Fruit fly (Drosophila melanogaster) whole organism: ENCODE data around the gene hep.

Source experiments
- CG8478 ChIP-seq: fragments of >200 bp; optimal IDR thresholded peaks from 2 replicates; lab custom pipeline; 2018; ENCODE audit warnings: inconsistent platforms
- Dll ChIP-seq: fragments of >200 bp; optimal IDR thresholded peaks from 2 replicates; lab custom pipeline; 2017
- EcR ChIP-seq, 2 experiments: fragments of >200 bp; optimal IDR thresholded peaks; 2 replicates each; lab custom pipeline; 2017; ENCODE audit warnings: missing biosample characterization in 2 of 2, missing genetic modification characterization in 2 of 2, missing genetic modification reagents in 2 of 2
- pan ChIP-seq: fragments of >200 bp; optimal IDR thresholded peaks from 2 replicates; lab custom pipeline; 2017
- psq ChIP-seq: fragments of >200 bp; optimal IDR thresholded peaks from 2 replicates; lab custom pipeline; 2017
- usp ChIP-seq: fragments of >200 bp; optimal IDR thresholded peaks from 2 replicates; lab custom pipeline; 2017; ENCODE audit warnings: missing biosample characterization, missing genetic modification characterization, mixed read lengths

Gene hep

dm6 chrX:13116438-13117243 is 26.4 kb upstream of the hep start:
- TF ChIP-seq Dll (lab: Kevin White, UChicago) (no peak), psq (lab: Kevin White, UChicago) (no peak), EcR (GFP tag; optimal IDR thresholded peaks at IDR 0.05; lab: Kevin White, UChicago) (no peak)

- no peak for TF ChIP-seq Dll (lab: Kevin White, UChicago)
- TF ChIP-seq psq (lab: Kevin White, UChicago) = no peak
- no peak for TF ChIP-seq CG8478 (lab: Kevin White, UChicago)
- TF ChIP-seq EcR (GFP tag; optimal IDR thresholded peaks at IDR 0.05; lab: Kevin White, UChicago) = no peak
- TF ChIP-seq usp (GFP tag; lab: Kevin White, UChicago) = no peak
- TF ChIP-seq pan = no peak
Measured at dm6 chrX:13114861-13115260, 24.6 kb upstream of the hep start, which contains the start of gene CG42237. Gene CG42237, plus strand, starts transcription at chrX:13115131.

- TF ChIP-seq pan = no peak
- no peak for TF ChIP-seq usp (GFP tag; lab: Kevin White, UChicago)
- TF ChIP-seq Dll (lab: Kevin White, UChicago) = no peak
- no peak for TF ChIP-seq EcR (GFP tag; optimal IDR thresholded peaks at IDR 0.05; lab: Kevin White, UChicago)
Measured at dm6 chrX:13113863-13114407, 23.7 kb upstream of the hep start.

dm6 chrX:13112238-13112829 is 22.1 kb upstream of the hep start, which contains the start of gene Chpf:
Gene Chpf, minus strand, starts transcription at chrX:13112462.
- TF ChIP-seq EcR (GFP tag; optimal IDR thresholded peaks at IDR 0.05; lab: Kevin White, UChicago) = no peak
- no peak for TF ChIP-seq pan
- TF ChIP-seq CG8478 (lab: Kevin White, UChicago) = no peak
- no peak for TF ChIP-seq psq (lab: Kevin White, UChicago)
- TF ChIP-seq usp (GFP tag; lab: Kevin White, UChicago) = no peak
- TF ChIP-seq Dll (lab: Kevin White, UChicago) = no peak

- no peak for TF ChIP-seq pan
- TF ChIP-seq usp (GFP tag; lab: Kevin White, UChicago) = no peak
- no peak for TF ChIP-seq Dll (lab: Kevin White, UChicago)
- no peak for TF ChIP-seq CG8478 (lab: Kevin White, UChicago)
- TF ChIP-seq psq (lab: Kevin White, UChicago) = no peak
- TF ChIP-seq EcR (GFP tag; optimal IDR thresholded peaks at IDR 0.05; lab: Kevin White, UChicago) = no peak
Measured at dm6 chrX:13111832-13112231, 21.6 kb upstream of the hep start.

- TF ChIP-seq Dll (lab: Kevin White, UChicago) (no peak), usp (GFP tag; lab: Kevin White, UChicago) (no peak), psq (lab: Kevin White, UChicago) (no peak), EcR (GFP tag; optimal IDR thresholded peaks at IDR 0.05; lab: Kevin White, UChicago) (no peak), CG8478 (lab: Kevin White, UChicago) (no peak), pan (no peak)
Measured at dm6 chrX:13109583-13110126, 19.4 kb upstream of the hep start.

dm6 chrX:13108144-13108824 is 18.1 kb upstream of the hep start, which contains the start of gene Fer3HCH:
Gene Fer3HCH, minus strand, starts transcription at chrX:13108194.
- TF ChIP-seq pan (no peak), Dll (lab: Kevin White, UChicago) (no peak), usp (GFP tag; lab: Kevin White, UChicago) (no peak), EcR (GFP tag; optimal IDR thresholded peaks at IDR 0.05; lab: Kevin White, UChicago) (no peak)

- TF ChIP-seq EcR (GFP tag; optimal IDR thresholded peaks at IDR 0.05; lab: Kevin White, UChicago) = no peak
- TF ChIP-seq Dll (lab: Kevin White, UChicago) = no peak
- TF ChIP-seq CG8478 (lab: Kevin White, UChicago) = no peak
- no peak for TF ChIP-seq pan
- no peak for TF ChIP-seq usp (GFP tag; lab: Kevin White, UChicago)
- TF ChIP-seq psq (lab: Kevin White, UChicago) = no peak
Measured at dm6 chrX:13105220-13105619, 15.0 kb upstream of the hep start.

dm6 chrX:13104571-13104970 is 14.3 kb upstream of the hep start:
- TF ChIP-seq psq (lab: Kevin White, UChicago) (no peak), Dll (lab: Kevin White, UChicago) (no peak), usp (GFP tag; lab: Kevin White, UChicago) (no peak)

- TF ChIP-seq CG8478 (lab: Kevin White, UChicago) (no peak), pan (no peak), psq (lab: Kevin White, UChicago) (no peak), usp (GFP tag; lab: Kevin White, UChicago) (no peak), EcR (GFP tag; optimal IDR thresholded peaks at IDR 0.05; lab: Kevin White, UChicago) (no peak), Dll (lab: Kevin White, UChicago) (no peak)
Measured at dm6 chrX:13101817-13102216, 11.6 kb upstream of the hep start.

dm6 chrX:13099919-13100318 is 9.7 kb upstream of the hep start:
- TF ChIP-seq pan (no peak), Dll (lab: Kevin White, UChicago) (no peak), usp (GFP tag; lab: Kevin White, UChicago) (no peak), EcR (GFP tag; optimal IDR thresholded peaks at IDR 0.05; lab: Kevin White, UChicago) (no peak), psq (lab: Kevin White, UChicago) (no peak), CG8478 (lab: Kevin White, UChicago) (no peak)
